Fruit fly (Drosophila melanogaster) whole organism, larva: ENCODE data around the gene CG4968.

Experiments
- noc ChIP-seq: fragments of 200-800 bp; sonication (Bioruptor generic); optimal IDR thresholded peaks from 3 replicates; lab custom pipeline; 2019; ENCODE audit warnings: missing biosample characterization, mild to moderate bottlenecking, missing genetic modification characterization, moderate library complexity

CG4968 gene

DNA sequence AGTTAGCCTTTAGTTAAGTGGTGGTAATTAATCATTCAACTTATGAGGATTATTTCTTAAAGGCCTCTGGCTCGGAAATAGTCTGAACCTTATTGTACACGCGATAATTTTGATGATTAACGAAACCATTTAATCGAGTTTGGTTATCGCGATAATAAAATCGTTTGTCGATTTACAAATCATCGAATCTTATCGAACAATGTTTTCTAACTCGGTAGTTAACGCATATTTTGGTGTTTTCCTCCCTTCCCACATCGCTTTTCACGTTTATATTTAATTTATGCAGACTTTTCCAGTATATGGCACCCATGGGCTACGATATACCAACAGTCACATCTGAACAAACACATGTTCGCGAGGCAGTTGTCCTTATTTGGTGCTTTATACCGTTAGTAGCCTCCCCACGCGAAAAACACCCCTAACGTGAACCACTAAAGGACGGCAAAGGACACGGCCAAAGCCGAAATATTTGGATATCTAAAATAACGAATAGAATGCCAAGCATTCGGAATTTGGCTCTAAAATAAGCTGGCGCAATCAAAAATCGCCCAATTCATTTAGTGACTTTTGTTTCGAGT, 37.4 kb downstream of the CG4968 start, which contains the start of gene Frmd5:
Gene Frmd5 (plus strand): TSS at position 414 of the 578 bp plus-strand sequence.
- TF ChIP-seq noc (tag; lab: Kevin White, UChicago), result no peak

DNA sequence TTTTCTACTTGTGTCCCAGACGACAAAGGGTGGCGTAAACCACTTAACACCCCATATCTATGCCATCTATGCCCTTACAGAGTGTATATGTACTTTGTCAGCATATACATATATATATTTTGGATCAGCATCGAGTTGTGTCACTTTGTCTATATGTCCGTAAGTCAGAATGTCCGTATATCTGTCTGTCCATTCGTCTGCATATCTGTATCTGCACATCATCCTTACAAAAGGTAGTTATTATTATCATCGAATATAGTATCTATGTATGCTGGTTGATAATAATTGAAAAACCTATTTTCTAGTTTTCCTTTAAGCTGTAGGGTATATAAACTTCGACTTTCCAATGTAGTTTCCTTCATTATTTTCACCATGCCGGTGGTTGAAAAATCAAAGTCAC, 44.4 kb downstream of the CG4968 start:
- no peak for TF ChIP-seq noc (tag; lab: Kevin White, UChicago)

DNA sequence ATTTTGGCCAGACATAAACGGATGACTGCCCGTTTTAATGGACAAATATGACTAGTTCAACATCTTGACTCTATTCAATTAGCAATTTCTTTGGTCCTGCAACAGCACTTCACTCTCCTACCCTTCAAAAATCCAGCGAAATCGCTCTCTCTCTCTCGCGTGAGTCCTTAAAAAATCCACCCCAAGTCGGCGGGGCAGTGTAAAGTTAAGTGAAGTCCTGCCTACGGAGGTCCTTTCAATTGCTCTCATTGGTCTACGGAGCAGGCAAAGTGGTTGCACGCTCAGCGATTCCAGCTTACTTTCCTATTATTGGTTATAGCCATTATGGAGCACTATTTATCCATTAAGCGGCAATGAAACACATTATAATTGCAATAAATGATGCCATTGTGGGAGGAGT, 47.1 kb downstream of the CG4968 start, which contains the start of gene CG34367:
Gene CG34367 (minus strand): TSS at position 35 of the 400 bp plus-strand sequence.
- TF ChIP-seq noc (tag; lab: Kevin White, UChicago), result no peak

- TF ChIP-seq noc (tag; lab: Kevin White, UChicago), result no peak
These were observed 49.8 kb downstream of the CG4968 start, which contains the start of the genes CtsL4 and ClpP for dm6 chr2L:10356508-10356907. Gene CtsL4 (minus strand): TSS chr2L:10356597. Gene ClpP (plus strand): TSS chr2L:10356795.
